Worm (Caenorhabditis elegans) whole organism, young adult: Measurements from ENCODE around the gene srv-2.

ENCODE experiments used
- F49E8.2 ChIP-seq: sonication (generic microtip); optimal IDR thresholded peaks from 3 replicates; lab custom pipeline; 2017; ENCODE audit warnings: missing genetic modification characterization, mild to moderate bottlenecking, missing compliant biosample characterization, antibody characterized with exemption, moderate library complexity; ENCODE audit not compliant: insufficient read depth
- Y53F4B.3 ChIP-seq: fragments of 200-800 bp; sonication (Bioruptor generic); IDR thresholded peaks from 2 replicates; pipeline ENCODE4 v1.3.6; 2022; ENCODE audit warnings: missing genetic modification reagents, missing genetic modification characterization, missing compliant biosample characterization
- athp-1 ChIP-seq: sonication (generic microtip); optimal IDR thresholded peaks from 2 replicates; lab custom pipeline; 2017; ENCODE audit warnings: mild to moderate bottlenecking, missing genetic modification characterization, missing compliant biosample characterization
- bed-2 ChIP-seq: fragments of 200-800 bp; sonication (Bioruptor generic); IDR thresholded peaks from 2 replicates; pipeline ENCODE4 v1.3.6; 2022; ENCODE audit warnings: missing genetic modification reagents, missing genetic modification characterization, missing compliant biosample characterization
- cebp-1 ChIP-seq, 2 experiments: fragments of 200-800 bp in 1 of 2; sonication (Bioruptor generic) in 1 of 2; sonication (generic microtip) in 1 of 2; IDR thresholded peaks in 1 of 2; optimal IDR thresholded peaks in 1 of 2; 2 replicates each; pipeline versions ENCODE4 v1.3.6 to Lab custom; 2017 to 2022; ENCODE audit warnings: missing compliant biosample characterization in 2 of 2, missing genetic modification characterization in 2 of 2, mild to moderate bottlenecking in 1 of 2, missing genetic modification reagents in 1 of 2, moderate library complexity in 1 of 2
- him-1 ChIP-seq: sonication (generic microtip); optimal IDR thresholded peaks from 2 replicates; lab custom pipeline; 2016; ENCODE audit warnings: missing genotype, missing genetic modification reagents, missing genetic modification characterization, missing compliant biosample characterization
- nhr-179 ChIP-seq: sonication (generic microtip); optimal IDR thresholded peaks from 2 replicates; lab custom pipeline; 2016; ENCODE audit warnings: mild to moderate bottlenecking, missing genetic modification characterization, missing compliant biosample characterization
- pbrm-1 ChIP-seq: fragments of 200-800 bp; sonication (Bioruptor generic); IDR thresholded peaks from 2 replicates; pipeline ENCODE4 v1.3.6; 2022; ENCODE audit warnings: missing genetic modification reagents, missing genetic modification characterization, missing compliant biosample characterization
- zim-3 ChIP-seq: sonication (generic microtip); optimal IDR thresholded peaks from 2 replicates; lab custom pipeline; 2017; ENCODE audit warnings: mild to moderate bottlenecking, missing genetic modification characterization, moderate library complexity, missing compliant biosample characterization
- ztf-3 ChIP-seq: fragments of 200-800 bp; sonication (Bioruptor generic); optimal IDR thresholded peaks from 2 replicates; lab custom pipeline; 2018; ENCODE audit warnings: mild to moderate bottlenecking, missing genetic modification characterization, missing compliant biosample characterization

DNA sequence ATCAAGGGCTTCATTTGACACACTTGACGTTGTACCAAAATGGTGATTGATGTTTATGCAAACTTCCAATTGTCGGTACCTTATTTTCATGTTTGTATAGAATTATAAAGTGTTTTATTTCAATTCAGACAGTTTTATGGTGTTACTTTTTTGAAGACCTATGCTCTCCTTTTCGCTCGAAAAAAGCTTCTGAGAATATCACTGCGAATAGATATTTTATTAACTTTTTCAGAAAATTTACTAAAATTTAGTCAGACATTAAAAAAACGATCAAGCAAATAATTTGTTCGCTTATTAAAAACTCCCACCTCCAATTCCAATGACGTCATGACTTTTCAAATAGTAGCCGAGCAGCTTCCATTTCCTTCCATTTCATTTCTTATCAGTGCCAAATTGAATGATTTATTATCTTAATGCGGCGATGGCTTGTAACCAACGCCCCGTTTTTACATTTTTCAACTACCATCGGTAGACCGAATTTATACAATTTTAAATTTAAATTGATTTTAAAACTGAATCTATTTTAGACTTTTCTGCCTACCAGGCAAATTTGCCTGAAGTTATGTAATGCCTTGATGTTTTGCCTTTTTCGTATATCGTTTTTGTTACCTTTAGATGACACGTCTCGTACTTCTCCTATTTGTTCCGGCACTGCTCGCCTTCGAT, 45.0 kb upstream of the srv-2 start, which contains the start of gene M28.10:
- no peak for TF ChIP-seq him-1 (tag; lab: Kevin White, UChicago)
- TF ChIP-seq zim-3 (tag; lab: Kevin White, UChicago), result no peak
- TF ChIP-seq ztf-3, result no peak
- no peak for TF ChIP-seq athp-1 (tag; lab: Kevin White, UChicago)
- TF ChIP-seq F49E8.2 (tag; lab: Kevin White, UChicago), result no peak
- no peak for TF ChIP-seq cebp-1 (GFP tag; IDR thresholded peaks at IDR 0.05; lab: Robert Waterston, UW)
- no peak for TF ChIP-seq cebp-1 (tag; optimal IDR thresholded peaks at IDR 0.05; lab: Kevin White, UChicago)
- TF ChIP-seq nhr-179 (tag; lab: Kevin White, UChicago), result no peak
- no peak for TF ChIP-seq Y53F4B.3 (GFP tag; lab: Robert Waterston, UW)
- no peak for TF ChIP-seq bed-2 (GFP tag; lab: Robert Waterston, UW)
- TF ChIP-seq pbrm-1 (GFP tag; lab: Robert Waterston, UW), result no peak
